Worm (Caenorhabditis elegans) whole organism, dauer: ENCODE data around the gene nspc-4.
"Not testable (repeated sequence)": the region's sequence is repeated elsewhere in the genome, so short reads cannot be mapped to it uniquely, and the experiment has no call there.

ENCODE experiments used
- unc-62 ChIP-seq: sonication (generic microtip); optimal IDR thresholded peaks from 2 replicates; lab custom pipeline; 2017; ENCODE audit warnings: missing biosample characterization, missing genetic modification reagents, missing genetic modification characterization

nspc-4 gene

DNA sequence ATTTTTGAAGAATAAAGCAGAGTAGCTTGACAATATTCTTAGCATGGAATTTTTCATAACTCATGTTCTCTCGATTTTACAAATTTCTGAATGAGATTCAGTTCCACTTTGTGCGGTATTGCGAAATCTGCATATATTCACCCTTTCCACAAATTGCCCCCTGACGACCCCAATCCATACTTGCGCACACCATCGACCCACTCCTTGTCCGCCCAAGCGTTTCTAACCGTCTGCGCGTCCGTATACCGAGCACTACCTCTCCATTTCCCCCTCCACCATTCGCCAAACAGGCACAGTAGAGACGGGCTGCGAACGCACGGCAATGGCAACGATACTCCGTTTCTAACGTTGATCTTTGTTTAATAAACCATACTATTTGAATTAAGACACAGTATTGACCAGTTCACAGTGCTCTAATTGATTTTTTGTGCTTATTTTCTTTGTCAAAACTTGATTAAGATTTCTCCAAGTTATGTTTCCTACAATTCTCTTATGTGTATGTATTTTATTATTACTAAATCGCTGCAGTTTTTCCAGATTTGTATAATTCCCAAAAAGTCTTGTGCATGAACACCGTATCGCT lies 18.5 kb upstream of the nspc-4 start, which contains the start of gene utx-1:
Gene utx-1, plus strand, starts transcription at position 533 of the 583 bp plus-strand sequence.
- TF ChIP-seq unc-62 (GFP tag; lab: Kevin White, UChicago), result no peak

DNA sequence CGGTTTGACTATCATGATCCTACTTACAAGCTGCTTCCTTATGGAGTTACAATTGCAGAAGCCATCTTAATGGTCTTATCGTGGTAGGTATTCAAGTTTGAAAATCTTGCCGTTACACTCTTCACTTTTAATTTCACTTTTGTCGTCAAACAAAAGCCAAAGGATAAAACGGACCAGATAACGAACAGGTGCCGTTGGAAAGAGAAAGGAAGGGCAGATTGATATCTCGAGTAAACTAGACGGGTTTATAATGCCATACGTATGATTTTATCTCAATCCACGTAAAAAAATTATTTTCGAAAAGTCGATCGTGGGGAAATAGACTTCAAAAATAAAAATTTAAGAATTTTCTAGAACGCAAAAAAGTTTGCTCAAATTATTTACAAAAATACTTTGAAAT lies 15.9 kb upstream of the nspc-4 start:
- no peak for TF ChIP-seq unc-62 (GFP tag; lab: Kevin White, UChicago)

DNA sequence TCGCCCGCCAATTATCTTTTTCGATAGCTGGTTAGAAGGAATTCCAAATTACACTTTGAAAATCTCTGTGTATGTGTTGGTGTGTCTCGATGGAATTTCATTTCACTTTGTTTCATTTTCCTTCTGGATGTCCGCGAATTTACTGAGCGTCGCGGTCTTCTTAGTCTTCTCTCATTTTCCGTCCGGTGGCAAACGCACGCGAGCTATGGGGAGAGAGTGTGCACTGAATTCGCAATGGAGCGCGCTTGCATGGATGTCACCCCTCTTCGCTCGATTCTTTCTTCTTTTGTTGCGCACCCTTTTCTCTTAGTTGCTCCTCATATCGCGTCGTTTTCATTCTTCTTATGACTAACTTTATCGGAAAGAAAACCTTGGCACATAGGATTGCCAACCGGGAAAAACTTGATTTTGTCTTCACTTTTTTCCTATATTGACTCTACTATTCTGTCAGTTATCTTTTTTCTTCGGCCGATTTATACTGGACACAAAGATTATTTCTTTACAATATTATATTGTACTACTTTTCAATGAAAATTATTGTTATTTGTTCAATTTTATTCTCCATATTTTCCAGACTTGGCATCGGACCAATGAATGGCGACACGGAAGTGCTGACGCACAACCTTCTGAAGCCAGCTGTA lies 13.6 kb upstream of the nspc-4 start, which contains the start of gene dhhc-14:
Gene dhhc-14, plus strand, starts transcription at position 591 of the 641 bp plus-strand sequence.
- TF ChIP-seq unc-62 (GFP tag; lab: Kevin White, UChicago), result no peak

DNA sequence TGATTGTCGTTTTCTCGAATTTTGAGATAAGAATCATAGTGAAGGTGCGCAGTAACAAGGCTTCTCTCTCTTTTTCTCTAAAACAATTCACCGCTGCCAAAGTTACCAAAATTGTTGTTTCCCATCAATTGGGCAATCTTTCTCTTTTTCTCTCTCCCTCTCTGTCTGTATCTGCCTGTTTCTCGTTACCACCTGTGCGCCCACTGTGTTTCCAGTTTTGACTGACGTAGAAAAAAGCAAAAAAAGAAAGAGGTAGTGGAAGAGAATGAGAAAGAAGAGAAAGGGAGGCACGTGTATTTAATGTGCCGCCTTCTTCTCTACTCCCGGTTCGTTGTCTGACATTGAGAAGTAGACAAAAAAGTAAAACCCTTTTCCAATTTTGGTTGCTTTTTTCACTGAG lies 11.9 kb upstream of the nspc-4 start:
- TF ChIP-seq unc-62 (GFP tag; lab: Kevin White, UChicago), result no peak

DNA sequence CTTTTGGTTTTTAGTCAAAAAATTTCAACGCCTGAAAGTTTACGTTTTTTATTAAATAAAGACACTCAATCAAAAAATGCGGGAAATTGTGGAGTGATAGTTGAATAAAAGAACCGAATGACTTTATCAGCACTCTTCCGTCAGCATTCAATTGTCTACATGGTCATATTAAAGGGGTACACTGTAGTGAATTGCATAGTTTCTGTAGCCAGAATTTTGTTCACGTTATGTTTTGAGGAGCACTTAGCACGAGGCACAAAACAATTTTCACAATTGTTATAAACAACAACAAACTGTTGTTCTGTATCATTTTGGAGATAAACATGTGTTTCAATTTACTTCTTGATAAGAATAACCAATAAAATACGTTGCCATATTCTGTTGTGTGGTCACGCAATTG lies 10.9 kb upstream of the nspc-4 start, which contains the start of gene D2021.4:
Gene D2021.4, minus strand, starts transcription at position 48 of the 400 bp plus-strand sequence.
- no peak for TF ChIP-seq unc-62 (GFP tag; lab: Kevin White, UChicago)

DNA sequence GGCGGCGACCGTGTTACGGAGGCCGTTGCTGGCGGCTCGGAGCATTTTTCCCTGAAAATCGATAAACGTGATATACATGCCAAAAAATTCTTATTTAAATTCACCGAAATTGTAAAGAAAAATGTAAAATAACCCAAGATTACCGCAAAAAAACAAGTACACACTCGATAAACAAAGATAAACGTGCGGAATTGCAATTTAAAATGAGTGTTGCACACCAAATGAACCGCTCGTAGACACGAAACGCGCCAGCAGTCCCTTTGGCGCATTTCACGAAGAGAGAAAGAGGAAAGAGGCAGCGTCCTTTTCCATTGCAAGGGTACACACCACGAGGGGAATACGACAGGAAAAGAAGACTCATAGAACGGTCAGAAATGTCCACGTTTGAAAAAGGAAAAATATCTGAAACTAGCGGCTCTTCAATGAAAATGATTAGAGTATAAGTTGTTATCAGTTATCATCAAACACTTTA lies 7.8 kb upstream of the nspc-4 start, which contains the start of gene sdha-1:
Gene sdha-1, minus strand, starts transcription at position 51 of the 472 bp plus-strand sequence.
- TF ChIP-seq unc-62 (GFP tag; lab: Kevin White, UChicago), result no peak

DNA sequence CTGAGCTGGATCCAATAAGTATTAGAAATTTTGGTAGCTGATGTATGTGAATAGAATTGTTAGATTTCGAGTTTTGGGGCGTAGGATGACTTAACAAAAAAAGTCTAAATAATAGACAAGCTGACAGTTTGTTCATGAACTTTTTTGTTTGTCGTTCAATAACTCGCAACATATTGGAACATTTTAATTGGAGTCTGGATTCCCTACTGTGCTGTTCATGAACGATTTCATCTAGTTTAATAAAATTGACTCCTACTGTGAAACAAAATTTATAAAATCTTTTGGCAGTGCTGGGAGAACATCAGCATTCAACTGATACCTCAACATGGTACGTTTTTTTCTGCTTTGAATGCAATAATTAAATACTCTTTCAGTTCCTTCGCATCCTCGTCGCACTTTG lies 3.4 kb upstream of the nspc-4 start, which contains the start of gene nspc-7:
Gene nspc-7, plus strand, starts transcription at position 301 of the 400 bp plus-strand sequence.
- not testable (repeated sequence) for TF ChIP-seq unc-62 (GFP tag; lab: Kevin White, UChicago)

DNA sequence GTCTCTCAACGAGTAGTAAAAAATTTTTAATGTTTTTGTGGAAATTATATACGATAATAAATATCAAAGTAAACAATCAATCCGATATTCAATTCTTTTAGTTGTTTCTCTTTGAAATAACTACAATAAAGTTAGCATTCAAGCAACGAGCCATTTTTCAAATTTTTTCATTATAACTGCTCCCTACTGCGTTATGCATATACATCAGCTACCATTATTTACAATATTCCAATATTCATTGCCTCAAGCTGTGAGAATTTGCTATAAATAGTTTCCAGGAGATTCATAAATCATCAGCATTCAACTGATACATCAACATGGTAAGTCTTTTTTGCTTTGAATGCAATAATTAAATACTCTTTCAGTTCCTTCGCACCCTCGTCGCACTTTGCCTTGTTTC lies 1.4 kb downstream of the nspc-4 start, which contains the start of gene nspc-3:
Gene nspc-3, plus strand, starts transcription at position 301 of the 400 bp plus-strand sequence.
- TF ChIP-seq unc-62 (GFP tag; lab: Kevin White, UChicago), result no peak

DNA sequence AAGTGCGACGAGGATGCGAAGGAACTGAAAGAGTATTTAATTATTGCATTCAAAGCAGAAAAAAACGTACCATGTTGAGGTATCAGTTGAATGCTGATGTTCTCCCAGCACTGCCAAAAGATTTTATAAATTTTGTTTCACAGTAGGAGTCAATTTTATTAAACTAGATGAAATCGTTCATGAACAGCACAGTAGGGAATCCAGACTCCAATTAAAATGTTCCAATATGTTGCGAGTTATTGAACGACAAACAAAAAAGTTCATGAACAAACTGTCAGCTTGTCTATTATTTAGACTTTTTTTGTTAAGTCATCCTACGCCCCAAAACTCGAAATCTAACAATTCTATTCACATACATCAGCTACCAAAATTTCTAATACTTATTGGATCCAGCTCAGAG lies 3.2 kb downstream of the nspc-4 start, which contains the start of gene nspc-1:
Gene nspc-1, minus strand, starts transcription at position 101 of the 400 bp plus-strand sequence.
- TF ChIP-seq unc-62 (GFP tag; lab: Kevin White, UChicago), result not testable (repeated sequence)

DNA sequence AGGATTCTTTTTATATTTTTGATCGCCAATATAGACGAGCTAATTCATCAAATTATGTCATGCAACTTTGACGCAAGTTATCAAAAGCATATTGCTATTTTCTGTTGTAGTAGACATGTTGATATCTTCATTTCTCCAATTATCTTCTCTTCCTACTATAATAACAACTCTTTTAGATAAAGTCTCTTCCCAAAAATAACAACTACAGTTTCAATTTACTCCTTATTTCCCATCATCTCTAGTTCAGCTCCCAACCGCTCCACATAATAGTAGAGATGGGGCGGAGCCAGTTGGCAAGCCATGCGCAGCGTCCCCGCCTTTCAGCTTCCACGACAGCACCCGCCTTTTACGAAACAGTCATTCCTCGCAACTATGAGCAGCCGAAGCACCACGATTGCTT lies 10.2 kb downstream of the nspc-4 start, which contains the start of gene flp-5:
Gene flp-5, plus strand, starts transcription at position 301 of the 400 bp plus-strand sequence.
- no peak for TF ChIP-seq unc-62 (GFP tag; lab: Kevin White, UChicago)

DNA sequence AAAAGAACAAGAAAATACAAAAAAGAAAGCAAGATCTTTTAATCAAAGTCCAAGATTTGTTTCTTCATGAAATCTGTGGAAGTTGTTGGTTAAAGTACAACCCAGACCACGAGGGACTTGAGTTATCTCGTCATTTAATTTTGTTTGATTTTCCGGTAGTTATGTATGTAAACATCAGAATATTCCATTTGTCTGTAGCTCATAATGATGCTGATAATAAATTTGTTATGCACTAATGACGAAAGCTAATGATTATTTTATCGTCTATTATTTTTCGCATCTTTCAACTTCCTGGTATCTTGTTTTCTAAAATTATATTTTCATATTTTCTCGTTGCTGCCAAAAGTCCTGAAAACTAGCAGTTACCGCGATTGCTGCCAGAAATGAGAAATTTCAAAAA lies 15.2 kb downstream of the nspc-4 start:
- TF ChIP-seq unc-62 (GFP tag; lab: Kevin White, UChicago), result no peak

DNA sequence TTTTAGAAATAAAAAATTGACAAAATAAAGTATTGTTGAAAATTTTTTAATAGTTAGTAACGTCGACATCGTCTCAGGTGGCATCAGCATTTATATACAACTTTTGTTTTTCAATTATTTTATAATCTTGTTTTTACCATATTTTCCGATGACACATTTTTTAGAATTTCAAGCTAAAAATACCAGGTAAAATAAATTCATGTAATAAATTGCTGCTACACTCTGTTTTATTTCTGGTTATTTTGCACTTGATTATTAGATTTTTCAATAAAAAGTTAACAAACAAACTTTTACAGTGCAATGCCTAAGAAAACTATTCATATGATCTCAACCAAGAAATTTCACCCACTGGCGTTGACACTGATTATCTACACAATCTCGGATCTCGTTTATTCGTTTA lies 16.5 kb downstream of the nspc-4 start, which contains the start of gene C03G5.14:
Gene C03G5.14, plus strand, starts transcription at position 301 of the 400 bp plus-strand sequence.
- no peak for TF ChIP-seq unc-62 (GFP tag; lab: Kevin White, UChicago)

DNA sequence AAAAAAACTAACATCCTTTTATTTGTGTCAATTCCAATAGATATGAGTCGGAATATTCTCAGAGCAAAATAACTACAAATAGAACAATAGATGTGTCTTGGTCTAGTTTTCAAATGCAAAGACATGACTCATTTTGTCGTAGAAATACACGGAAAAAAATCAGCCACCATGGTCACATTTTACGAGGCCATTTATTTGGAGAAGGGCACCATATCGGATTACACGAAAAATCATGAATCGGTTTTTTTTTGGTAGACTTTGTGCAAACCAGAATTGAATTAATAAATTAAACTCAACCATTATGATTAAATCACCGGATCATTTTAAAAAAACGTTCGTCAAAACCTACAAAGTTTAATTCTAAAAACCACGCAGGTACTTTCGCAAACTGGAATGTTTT lies 17.8 kb downstream of the nspc-4 start, which contains the start of gene H03E18.2:
Gene H03E18.2, minus strand, starts transcription at position 101 of the 400 bp plus-strand sequence.
- TF ChIP-seq unc-62 (GFP tag; lab: Kevin White, UChicago), result no peak

DNA sequence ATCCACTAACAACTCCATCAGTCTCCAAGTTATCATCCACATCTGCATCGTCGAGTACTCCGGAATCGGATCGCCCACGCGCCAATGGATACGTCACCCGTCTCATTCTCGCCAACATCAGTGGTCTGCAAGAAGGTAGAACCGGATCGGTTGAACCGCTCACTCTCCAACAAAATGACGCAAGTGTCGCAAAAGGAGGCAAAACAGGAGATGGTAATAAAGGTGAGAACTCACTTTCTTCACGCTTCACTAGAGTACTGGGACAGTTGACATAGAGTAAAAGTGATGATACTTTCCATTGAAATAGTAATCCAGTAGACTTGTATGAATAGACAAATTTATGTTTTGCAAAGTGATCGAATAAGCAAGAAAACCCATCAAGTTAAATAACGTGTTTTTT lies 29.1 kb downstream of the nspc-4 start:
- TF ChIP-seq unc-62 (GFP tag; lab: Kevin White, UChicago), result no peak

DNA sequence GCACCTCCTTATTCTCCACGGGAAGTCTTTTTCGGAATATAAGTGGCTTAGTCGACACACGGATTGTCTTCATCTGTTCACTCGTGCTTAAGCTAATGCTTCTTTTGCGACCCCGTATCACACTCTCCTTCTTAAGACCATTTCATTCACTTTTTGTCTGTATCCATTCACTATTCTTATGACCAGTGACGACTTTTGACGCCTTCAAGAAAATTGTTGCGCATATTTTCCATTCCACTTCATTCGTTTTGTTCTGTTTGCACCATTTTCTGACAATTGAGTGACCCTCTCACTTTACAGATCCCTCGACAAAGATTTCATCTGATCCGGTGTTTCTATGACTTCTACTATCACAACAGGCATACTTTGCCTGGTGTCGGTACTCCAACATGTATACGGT lies 30.6 kb downstream of the nspc-4 start, which contains the start of gene H03E18.1:
Gene H03E18.1, plus strand, starts transcription at position 301 of the 400 bp plus-strand sequence.
- no peak for TF ChIP-seq unc-62 (GFP tag; lab: Kevin White, UChicago)

DNA sequence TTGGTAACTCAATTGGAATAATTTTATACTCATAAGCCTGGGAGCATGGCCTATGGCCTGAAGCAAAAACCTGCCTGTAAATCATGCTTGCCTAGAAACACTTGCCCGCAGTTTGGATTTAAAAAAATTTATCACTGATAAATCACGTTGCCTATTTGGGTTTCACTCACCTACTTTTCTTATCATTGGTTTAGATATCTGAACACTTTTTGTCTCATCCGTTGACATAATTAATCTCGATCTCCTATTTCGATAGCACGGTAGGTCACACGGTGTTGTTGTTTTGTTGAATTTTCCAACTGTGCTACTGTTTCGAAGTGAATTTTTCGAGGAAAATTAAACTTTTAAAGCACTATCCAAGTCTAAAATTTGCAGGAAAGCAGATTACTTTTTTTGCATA lies 31.1 kb downstream of the nspc-4 start:
- no peak for TF ChIP-seq unc-62 (GFP tag; lab: Kevin White, UChicago)
